Fruit fly (Drosophila melanogaster): ENCODE measurements around the gene CG14020.

DNA sequence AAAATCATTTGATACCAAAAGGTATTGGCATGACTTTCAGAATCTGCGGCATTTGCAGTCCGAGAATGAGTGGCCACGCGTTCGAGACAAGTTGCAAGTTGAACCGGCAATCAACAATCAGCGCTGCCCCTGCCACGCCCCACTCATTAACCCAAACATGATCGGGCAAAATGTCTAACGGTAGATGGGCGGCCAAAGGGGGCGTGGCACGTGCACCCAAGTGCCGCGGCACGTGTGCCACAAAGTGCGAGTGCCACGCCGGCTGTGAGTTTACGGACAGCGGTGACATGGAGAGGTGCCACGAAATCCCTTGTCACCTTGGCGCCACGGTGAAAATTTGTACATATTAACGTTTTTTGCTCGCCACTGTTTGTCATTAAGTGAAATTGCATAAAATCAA, 48.1 kb upstream of the CG14020 start:
- TF ChIP-seq insv (optimal IDR thresholded peaks at IDR 0.05): no peak
- no peak for TF ChIP-seq ttk (optimal IDR thresholded peaks at IDR 0.05)
- TF ChIP-seq psq (optimal IDR thresholded peaks at IDR 0.05): no peak
- no peak for TF ChIP-seq h (optimal IDR thresholded peaks at IDR 0.05)
- no peak for TF ChIP-seq Myc (optimal IDR thresholded peaks at IDR 0.05)
